Fruit fly (Drosophila melanogaster) whole organism, embryonic: ENCODE results near the gene CG10348.

Experiments used
- CG11085 ChIP-seq: fragments of 200-800 bp; sonication (Bioruptor generic); IDR thresholded peaks from 2 replicates; pipeline ENCODE4 v1.3.6; 2022; ENCODE audit warnings: missing biosample characterization, missing genetic modification characterization
- E2f2 ChIP-seq: fragments of 200-800 bp; sonication (Bioruptor generic); IDR thresholded peaks from 2 replicates; pipeline ENCODE4 v1.3.6; 2022; ENCODE audit warnings: missing biosample characterization, missing genetic modification characterization
- otp ChIP-seq: fragments of 200-800 bp; sonication (Bioruptor generic); IDR thresholded peaks from 3 replicates; pipeline ENCODE4, ENCODE4 v1.3.6; 2022; ENCODE audit warnings: missing biosample characterization, missing genetic modification characterization
- sna ChIP-seq: fragments of 200-800 bp; sonication (Bioruptor generic); IDR thresholded peaks from 2 replicates; pipeline ENCODE4 v1.3.6; 2022; ENCODE audit warnings: missing biosample characterization, missing genetic modification characterization; ENCODE audit not compliant: partially characterized antibody

DNA sequence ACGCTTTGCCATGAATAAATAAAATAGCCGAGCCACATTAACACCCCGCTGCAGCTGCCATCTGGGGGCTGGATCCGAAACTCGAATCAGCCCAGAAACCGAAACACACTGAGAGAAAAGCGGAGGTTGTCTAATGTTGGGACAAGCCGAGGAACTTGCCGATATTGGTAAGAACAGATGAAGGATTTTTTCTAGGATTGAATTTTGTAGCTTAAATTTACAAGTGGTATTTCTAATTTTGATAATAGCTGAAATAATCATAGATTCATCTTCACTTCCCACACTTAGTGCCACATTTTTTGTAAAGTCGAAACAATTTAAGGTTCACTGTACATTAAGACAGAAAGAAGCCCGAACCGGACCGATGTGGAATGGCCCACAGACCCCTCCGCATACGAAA is 19.7 kb upstream of the CG10348 start:
- TF ChIP-seq CG11085, result no peak
- no peak for TF ChIP-seq E2f2 (GFP tag; lab: Robert Waterston, UW)
- no peak for TF ChIP-seq sna (GFP tag; lab: Robert Waterston, UW)
- no peak for TF ChIP-seq otp (GFP tag; lab: Robert Waterston, UW)
